Worm (Caenorhabditis elegans) whole organism, mixed stage, embryonic: ENCODE results near the gene elo-5.

Source experiments
- M03D4.4 ChIP-seq: sonication (generic microtip); optimal IDR thresholded peaks from 2 replicates; lab custom pipeline; 2017; ENCODE audit warnings: mild to moderate bottlenecking, missing genetic modification characterization, missing compliant biosample characterization
- bed-3 ChIP-seq: fragments of 200-800 bp; sonication (Bioruptor generic); optimal IDR thresholded peaks from 3 replicates; lab custom pipeline; 2018; ENCODE audit warnings: mild to moderate bottlenecking, missing genetic modification characterization, moderate library complexity, missing compliant biosample characterization
- blmp-1 ChIP-seq: fragments of 150-350 bp; optimal IDR thresholded peaks from 2 replicates; lab custom pipeline; 2014; ENCODE audit warnings: missing biosample characterization, missing genetic modification characterization
- ceh-39 ChIP-seq: fragments of 150-350 bp; optimal IDR thresholded peaks from 2 replicates; lab custom pipeline; 2014; ENCODE audit warnings: missing biosample characterization, missing genetic modification characterization
- ceh-43 ChIP-seq: fragments of 200-800 bp; sonication (Bioruptor generic); optimal IDR thresholded peaks from 2 replicates; lab custom pipeline; 2018; ENCODE audit warnings: mild to moderate bottlenecking, missing genetic modification characterization, moderate library complexity, missing compliant biosample characterization
- ceh-83 ChIP-seq: fragments of 200-800 bp; sonication (Bioruptor generic); optimal IDR thresholded peaks from 2 replicates; lab custom pipeline; 2018; ENCODE audit warnings: mild to moderate bottlenecking, missing genetic modification characterization, missing compliant biosample characterization
- ces-1 ChIP-seq: fragments of 150-350 bp; optimal IDR thresholded peaks from 2 replicates; lab custom pipeline; 2014; ENCODE audit warnings: missing biosample characterization, missing genetic modification reagents, missing genetic modification characterization
- cnd-1 ChIP-seq: fragments of 200-800 bp; sonication (Bioruptor generic); optimal IDR thresholded peaks from 2 replicates; lab custom pipeline; 2018; ENCODE audit warnings: mild to moderate bottlenecking, missing genetic modification characterization, missing compliant biosample characterization
- drap-1 ChIP-seq: fragments of 200-800 bp; sonication (Bioruptor generic); optimal IDR thresholded peaks from 3 replicates; lab custom pipeline; 2018; ENCODE audit warnings: mild to moderate bottlenecking, missing genetic modification characterization, missing compliant biosample characterization
- elt-1 ChIP-seq: sonication (generic microtip); optimal IDR thresholded peaks from 2 replicates; lab custom pipeline; 2017; ENCODE audit warnings: missing genetic modification characterization, mild to moderate bottlenecking, missing compliant biosample characterization, antibody characterized with exemption, moderate library complexity, borderline replicate concordance; ENCODE audit not compliant: insufficient read depth
- elt-3 ChIP-seq: fragments of 150-350 bp; optimal IDR thresholded peaks from 2 replicates; lab custom pipeline; 2014; ENCODE audit warnings: missing biosample characterization, missing genetic modification characterization
- flh-1 ChIP-seq: fragments of 200-800 bp; sonication (Bioruptor generic); optimal IDR thresholded peaks from 2 replicates; lab custom pipeline; 2018; ENCODE audit warnings: mild to moderate bottlenecking, missing genetic modification characterization, moderate library complexity, missing compliant biosample characterization
- ham-2 ChIP-seq: fragments of 200-800 bp; sonication (Bioruptor generic); optimal IDR thresholded peaks from 2 replicates; lab custom pipeline; 2018; ENCODE audit warnings: mild to moderate bottlenecking, missing genetic modification characterization, missing compliant biosample characterization
- hlh-1 ChIP-seq: fragments of 150-350 bp; optimal IDR thresholded peaks from 2 replicates; lab custom pipeline; 2014; ENCODE audit warnings: missing biosample characterization, missing genetic modification reagents, missing genetic modification characterization
- lin-13 ChIP-seq: fragments of 150-350 bp; optimal IDR thresholded peaks from 2 replicates; lab custom pipeline; 2014; ENCODE audit warnings: missing biosample characterization, missing genetic modification characterization
- lin-32 ChIP-seq: fragments of 200-800 bp; sonication (Bioruptor generic); optimal IDR thresholded peaks from 2 replicates; lab custom pipeline; 2018; ENCODE audit warnings: mild to moderate bottlenecking, missing genetic modification characterization, missing compliant biosample characterization
- lsy-2 ChIP-seq: fragments of 150-350 bp; optimal IDR thresholded peaks from 2 replicates; lab custom pipeline; 2014; ENCODE audit warnings: missing biosample characterization, missing genetic modification characterization
- mab-5 ChIP-seq: fragments of 150-350 bp; optimal IDR thresholded peaks from 2 replicates; lab custom pipeline; 2014; ENCODE audit warnings: missing biosample characterization, missing genetic modification characterization
- mep-1 ChIP-seq: fragments of 150-350 bp; optimal IDR thresholded peaks from 2 replicates; lab custom pipeline; 2017; ENCODE audit warnings: missing biosample characterization, missing genetic modification reagents, missing genetic modification characterization, inconsistent platforms
- mls-2 ChIP-seq: sonication (generic microtip); optimal IDR thresholded peaks from 2 replicates; lab custom pipeline; 2016; ENCODE audit warnings: mild to moderate bottlenecking, missing genetic modification characterization, moderate library complexity, missing compliant biosample characterization
- nhr-12 ChIP-seq: fragments of 150-350 bp; optimal IDR thresholded peaks from 2 replicates; lab custom pipeline; 2014; ENCODE audit warnings: missing biosample characterization, missing genetic modification characterization
- nhr-2 ChIP-seq: fragments of 150-350 bp; optimal IDR thresholded peaks from 2 replicates; lab custom pipeline; 2014; ENCODE audit warnings: missing biosample characterization, missing genetic modification characterization
- nhr-237 ChIP-seq: fragments of 150-350 bp; optimal IDR thresholded peaks from 2 replicates; lab custom pipeline; 2014; ENCODE audit warnings: missing biosample characterization, missing genetic modification characterization
- nhr-28 ChIP-seq: fragments of 150-350 bp; optimal IDR thresholded peaks from 2 replicates; lab custom pipeline; 2014; ENCODE audit warnings: missing biosample characterization, missing genetic modification characterization
- nhr-76 ChIP-seq: sonication (generic microtip); optimal IDR thresholded peaks from 2 replicates; lab custom pipeline; 2017; ENCODE audit warnings: missing biosample characterization, missing genetic modification characterization
- pha-4 ChIP-seq: fragments of 150-350 bp; optimal IDR thresholded peaks from 2 replicates; lab custom pipeline; 2018; ENCODE audit warnings: missing biosample characterization, missing genetic modification reagents, missing genetic modification characterization
- sem-2 ChIP-seq: fragments of 200-800 bp; sonication (Bioruptor generic); optimal IDR thresholded peaks from 2 replicates; lab custom pipeline; 2018; ENCODE audit warnings: mild to moderate bottlenecking, missing genetic modification characterization, missing compliant biosample characterization
- snpc-4 ChIP-seq: fragments of 150-350 bp; optimal IDR thresholded peaks from 2 replicates; lab custom pipeline; 2014; ENCODE audit warnings: missing biosample characterization, missing genetic modification characterization
- sptf-1 ChIP-seq: sonication (generic microtip); optimal IDR thresholded peaks from 2 replicates; lab custom pipeline; 2017; ENCODE audit warnings: mild to moderate bottlenecking, missing genetic modification characterization, moderate library complexity, missing compliant biosample characterization
- tbx-8 ChIP-seq: fragments of 200-800 bp; sonication (Bioruptor generic); optimal IDR thresholded peaks from 2 replicates; lab custom pipeline; 2018; ENCODE audit warnings: mild to moderate bottlenecking, missing genetic modification characterization, moderate library complexity, missing compliant biosample characterization
- unc-120 ChIP-seq: sonication (generic microtip); optimal IDR thresholded peaks from 2 replicates; lab custom pipeline; 2017; ENCODE audit warnings: missing genetic modification characterization, missing compliant biosample characterization; ENCODE audit not compliant: poor library complexity, severe bottlenecking
- unc-39 ChIP-seq: fragments of 150-350 bp; optimal IDR thresholded peaks from 2 replicates; lab custom pipeline; 2014; ENCODE audit warnings: missing biosample characterization, missing genetic modification characterization
- unc-62 ChIP-seq: fragments of 150-350 bp; optimal IDR thresholded peaks from 2 replicates; lab custom pipeline; 2014; ENCODE audit warnings: missing biosample characterization, missing genetic modification reagents, missing genetic modification characterization
- zip-8 ChIP-seq: fragments of 150-350 bp; optimal IDR thresholded peaks from 2 replicates; lab custom pipeline; 2014; ENCODE audit warnings: missing biosample characterization, missing genetic modification characterization
- ztf-11 ChIP-seq: fragments of 150-350 bp; optimal IDR thresholded peaks from 2 replicates; lab custom pipeline; 2014; ENCODE audit warnings: missing biosample characterization, missing genetic modification characterization

Gene elo-5

DNA sequence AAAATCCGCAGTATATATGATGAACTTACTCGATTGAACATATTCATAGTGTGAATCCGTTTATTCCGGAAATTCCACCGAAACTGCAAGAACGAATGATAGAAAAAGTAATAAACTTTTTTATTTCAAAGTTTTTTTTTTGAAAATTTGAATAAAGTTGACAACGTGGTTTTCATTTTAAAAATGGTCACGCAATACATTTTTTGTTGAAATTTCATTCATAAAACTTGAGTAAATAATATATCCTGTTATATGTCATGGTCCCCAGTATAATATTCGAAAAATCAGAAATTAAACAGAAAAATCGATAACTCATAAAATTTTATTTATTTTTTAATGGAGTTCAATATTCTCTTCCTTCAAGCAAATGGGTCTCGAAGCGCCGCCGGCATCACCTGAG is 34.2 kb upstream of the elo-5 start, which contains the start of gene ZK616.65:
Gene ZK616.65 (minus strand): TSS at position 101 of the 400 bp plus-strand sequence.
- no peak for TF ChIP-seq mep-1 (tag; lab: Kevin White, UChicago)
- no peak for TF ChIP-seq cnd-1 (tag; lab: Kevin White, UChicago)
- no peak for TF ChIP-seq sem-2 (GFP tag; lab: Kevin White, UChicago)
- TF ChIP-seq lin-13, result no peak
- no peak for TF ChIP-seq nhr-12 (tag; lab: Kevin White, UChicago)
- TF ChIP-seq bed-3, result no peak
- TF ChIP-seq blmp-1 (tag; lab: Kevin White, UChicago), result no peak
- no peak for TF ChIP-seq ceh-83 (GFP tag; lab: Kevin White, UChicago)
- no peak for TF ChIP-seq tbx-8
- no peak for TF ChIP-seq mab-5 (tag; lab: Kevin White, UChicago)
- no peak for TF ChIP-seq unc-120 (tag; lab: Kevin White, UChicago)

DNA sequence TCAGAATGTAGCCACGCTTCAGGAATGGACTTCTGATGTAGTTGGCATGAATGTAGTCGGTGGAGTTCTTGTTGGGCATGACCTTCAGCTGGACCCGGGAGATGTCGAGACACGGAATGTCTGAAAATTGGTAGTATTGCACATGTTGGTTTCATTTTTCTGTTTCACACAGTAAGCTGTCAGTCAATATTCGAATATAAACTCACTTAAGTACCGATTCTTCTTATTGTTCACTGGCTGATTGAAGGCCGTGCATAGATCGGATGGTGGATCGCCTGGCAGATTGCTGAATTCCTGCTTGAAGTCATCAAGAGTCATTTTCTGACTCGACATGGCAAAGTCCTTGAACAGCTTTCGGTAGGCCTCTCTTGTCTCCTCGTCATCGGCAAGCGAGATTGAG is 32.2 kb upstream of the elo-5 start:
- TF ChIP-seq ceh-39 (tag; lab: Kevin White, UChicago) (no peak), mep-1 (tag; lab: Kevin White, UChicago) (no peak), unc-39 (no peak), lin-13 (no peak), nhr-2 (tag; lab: Kevin White, UChicago) (no peak)

- TF ChIP-seq nhr-28 (tag; lab: Kevin White, UChicago) (no peak), lsy-2 (tag; lab: Kevin White, UChicago) (no peak), flh-1 (GFP tag; lab: Kevin White, UChicago) (no peak), nhr-2 (tag; lab: Kevin White, UChicago) (no peak), ceh-83 (GFP tag; lab: Kevin White, UChicago) (no peak), hlh-1 (tag; lab: Kevin White, UChicago) (no peak), ham-2 (no peak), nhr-237 (no peak), mep-1 (tag; lab: Kevin White, UChicago) (no peak), drap-1 (GFP tag; lab: Kevin White, UChicago) (no peak), snpc-4 (tag; lab: Kevin White, UChicago) (no peak), unc-120 (tag; lab: Kevin White, UChicago) (no peak), ztf-11 (tag; lab: Kevin White, UChicago) (no peak), M03D4.4 (tag; lab: Kevin White, UChicago) (no peak), mls-2 (no peak), elt-1 (no peak), lin-32 (GFP tag; lab: Kevin White, UChicago) (no peak), mab-5 (tag; lab: Kevin White, UChicago) (no peak), ceh-43 (no peak)
- TF ChIP-seq, all 35 proteins: peak for 0
Measured at ce11 chrIV:5405345-5405744, 28.4 kb upstream of the elo-5 start, which contains the start of gene ZK616.61. Gene ZK616.61 (plus strand): TSS chrIV:5405645.

DNA sequence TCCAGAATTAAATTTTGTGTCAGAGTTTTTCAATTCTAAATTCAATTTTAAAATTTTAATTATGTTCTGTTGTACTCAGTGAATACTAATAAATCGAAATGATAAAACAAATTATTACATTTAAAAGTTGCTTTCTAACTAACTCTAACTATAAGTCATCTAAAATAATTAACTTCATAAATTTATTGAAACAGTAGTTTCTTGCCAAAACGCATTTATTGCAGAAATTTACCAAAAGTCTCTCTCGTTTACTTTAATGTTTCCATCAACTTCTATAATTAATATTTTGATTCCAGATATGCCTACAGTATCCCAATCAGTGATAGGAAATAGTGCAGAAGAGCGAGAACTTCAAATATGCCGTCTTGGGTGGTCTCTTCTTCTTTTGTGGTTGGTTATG is 23.7 kb upstream of the elo-5 start, which contains the start of gene ZK616.1:
Gene ZK616.1 (plus strand): TSS at position 301 of the 400 bp plus-strand sequence.
- TF ChIP-seq hlh-1 (tag; lab: Kevin White, UChicago) (no peak), unc-62 (no peak), nhr-2 (tag; lab: Kevin White, UChicago) (no peak), ces-1 (GFP tag; lab: Kevin White, UChicago) (no peak), nhr-237 (no peak), flh-1 (GFP tag; lab: Kevin White, UChicago) (no peak), unc-39 (no peak), elt-3 (tag; lab: Kevin White, UChicago) (no peak), mep-1 (tag; lab: Kevin White, UChicago) (no peak), nhr-28 (tag; lab: Kevin White, UChicago) (no peak), tbx-8 (no peak), lsy-2 (tag; lab: Kevin White, UChicago) (no peak), bed-3 (no peak), blmp-1 (tag; lab: Kevin White, UChicago) (no peak), elt-1 (no peak), lin-13 (no peak), zip-8 (tag; lab: Kevin White, UChicago) (no peak)

ce11 chrIV:5397539-5397938 is 20.6 kb upstream of the elo-5 start, which contains the start of gene ZK616.2:
Gene ZK616.2 (plus strand): TSS chrIV:5397839.
- TF ChIP-seq pha-4 (tag; lab: Kevin White, UChicago) (no peak), M03D4.4 (tag; lab: Kevin White, UChicago) (no peak), mep-1 (tag; lab: Kevin White, UChicago) (no peak), elt-3 (tag; lab: Kevin White, UChicago) (no peak), lsy-2 (tag; lab: Kevin White, UChicago) (no peak), flh-1 (GFP tag; lab: Kevin White, UChicago) (no peak), unc-62 (no peak), sptf-1 (tag; lab: Kevin White, UChicago) (no peak), nhr-76 (no peak), ceh-83 (GFP tag; lab: Kevin White, UChicago) (no peak), sem-2 (GFP tag; lab: Kevin White, UChicago) (no peak)
